Fruit fly (Drosophila melanogaster): ENCODE data around the gene Ing5.
A peak's percentile ranks its signal among the peaks of the same experiment; 100 is the strongest.

DNA sequence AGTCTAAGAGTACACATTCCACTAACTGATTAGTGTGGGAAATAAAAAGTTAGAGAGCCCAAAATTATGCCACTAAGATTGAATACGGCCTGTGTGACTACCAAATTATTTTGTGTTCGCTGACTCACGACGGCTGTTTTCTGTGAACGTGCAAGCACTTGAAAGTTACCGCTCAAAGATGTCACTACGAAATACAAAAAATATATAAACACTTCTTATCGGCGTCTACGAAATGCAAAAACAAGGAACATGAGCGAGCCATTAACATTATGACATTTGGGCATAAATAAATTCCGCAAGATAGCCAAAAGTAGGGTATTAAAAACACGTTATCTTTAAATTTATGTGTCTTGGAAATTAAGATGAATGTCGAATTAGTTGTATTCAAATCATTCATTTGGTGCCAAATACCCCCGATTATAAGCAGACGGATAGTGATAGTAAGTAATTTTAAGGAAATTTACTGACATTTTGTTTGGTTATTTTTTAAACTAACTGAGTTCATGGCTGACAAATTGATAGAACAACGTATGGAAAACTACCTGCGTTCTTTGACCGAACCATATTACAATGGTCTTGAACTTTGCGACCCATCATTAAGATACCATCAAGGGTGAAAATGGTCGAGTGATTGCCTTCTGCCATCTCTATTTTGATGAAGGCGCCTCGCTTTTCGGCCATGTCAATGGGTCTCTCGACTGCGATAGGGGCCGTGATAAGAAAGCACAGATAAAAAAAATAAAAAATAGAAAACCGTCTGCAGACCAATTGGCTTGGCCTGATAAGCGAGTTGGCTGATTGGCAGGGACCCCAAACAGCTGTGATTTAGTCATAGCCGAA, 47.9 kb upstream of the Ing5 start, which contains the start of gene Tehao:
- TF ChIP-seq cic (GFP tag; optimal IDR thresholded peaks at IDR 0.05) (no peak), cnc (optimal IDR thresholded peaks at IDR 0.05) (no peak), CG33017 (tag; optimal IDR thresholded peaks at IDR 0.05) (no peak), CG7045 (GFP tag; optimal IDR thresholded peaks at IDR 0.05) (no peak), CG5204 (GFP tag; optimal IDR thresholded peaks at IDR 0.05) (no peak), toe (GFP tag; optimal IDR thresholded peaks at IDR 0.05) (no peak), CG14711 (tag; optimal IDR thresholded peaks at IDR 0.05) (no peak), ovo (GFP tag; optimal IDR thresholded peaks at IDR 0.05) (no peak), CG11617 (GFP tag; optimal IDR thresholded peaks at IDR 0.05) (no peak), kay (GFP tag; ENCODE audit: borderline replicate concordance) (peak; percentile 80)

Data from whole organism, adult.